Worm (Caenorhabditis elegans) whole organism, young adult: ENCODE measurements around the gene feh-1.
A peak's percentile ranks its signal among the peaks of the same experiment; 100 is the strongest.

ENCODE experiments used
- B0019.2 ChIP-seq: fragments of 200-800 bp; sonication (Bioruptor generic); conservative IDR thresholded peaks from 2 replicates; pipeline ENCODE4 v1.3.6; 2022; ENCODE audit warnings: missing genetic modification reagents, missing genetic modification characterization, missing compliant biosample characterization
- B0035.1 ChIP-seq: sonication (generic microtip); optimal IDR thresholded peaks from 2 replicates; lab custom pipeline; 2016; ENCODE audit warnings: missing genetic modification characterization, mild to moderate bottlenecking, missing compliant biosample characterization, missing genotype, missing genetic modification reagents
- B0336.3 ChIP-seq: fragments of 200-800 bp; sonication (Bioruptor generic); IDR thresholded peaks from 2 replicates; pipeline ENCODE4 v1.3.6; 2022; ENCODE audit warnings: missing genetic modification characterization, missing compliant biosample characterization
- D2030.7 ChIP-seq: fragments of 200-800 bp; sonication (Bioruptor generic); IDR thresholded peaks from 2 replicates; pipeline ENCODE4 v1.3.6; 2022; ENCODE audit warnings: missing genetic modification reagents, missing genetic modification characterization, missing compliant biosample characterization
- F10E7.11 ChIP-seq: sonication (generic microtip); optimal IDR thresholded peaks from 2 replicates; lab custom pipeline; 2017; ENCODE audit warnings: mild to moderate bottlenecking, missing genetic modification characterization, moderate library complexity, missing compliant biosample characterization
- F49E8.2 ChIP-seq: sonication (generic microtip); optimal IDR thresholded peaks from 3 replicates; lab custom pipeline; 2017; ENCODE audit warnings: missing genetic modification characterization, mild to moderate bottlenecking, missing compliant biosample characterization, antibody characterized with exemption, moderate library complexity; ENCODE audit not compliant: insufficient read depth
- Y56A3A.18 ChIP-seq: fragments of 200-800 bp; sonication (Bioruptor generic); IDR thresholded peaks from 2 replicates; pipeline ENCODE4 v1.3.6; 2022; ENCODE audit warnings: missing genetic modification reagents, missing genetic modification characterization, missing compliant biosample characterization
- attf-5 ChIP-seq: fragments of 200-800 bp; sonication (Bioruptor generic); optimal IDR thresholded peaks from 2 replicates; lab custom pipeline; 2018; ENCODE audit warnings: mild to moderate bottlenecking, missing genetic modification characterization, missing compliant biosample characterization
- ceh-58 ChIP-seq: fragments of 200-800 bp; sonication (Bioruptor generic); IDR thresholded peaks from 2 replicates; pipeline ENCODE4 v1.3.6; 2022; ENCODE audit warnings: missing genetic modification characterization, missing compliant biosample characterization
- egrh-3 ChIP-seq: fragments of 200-800 bp; sonication (Bioruptor generic); IDR thresholded peaks from 2 replicates; pipeline ENCODE4 v1.3.6; 2022; ENCODE audit warnings: missing genetic modification reagents, missing genetic modification characterization, missing compliant biosample characterization
- hmg-1.2 ChIP-seq: fragments of 200-800 bp; sonication (Bioruptor generic); IDR thresholded peaks from 2 replicates; pipeline ENCODE4 v1.3.6; 2022; ENCODE audit warnings: missing genetic modification reagents, missing genetic modification characterization, missing compliant biosample characterization
- hsf-1 ChIP-seq: fragments of 200-800 bp; sonication (Bioruptor generic); IDR thresholded peaks from 2 replicates; pipeline ENCODE4 v1.3.6; 2022; ENCODE audit warnings: missing genetic modification reagents, missing genetic modification characterization, missing compliant biosample characterization
- lag-1 ChIP-seq: fragments of 200-800 bp; sonication (Bioruptor generic); IDR thresholded peaks from 2 replicates; pipeline ENCODE4 v1.3.6; 2022; ENCODE audit warnings: missing genetic modification reagents, missing genetic modification characterization, missing compliant biosample characterization
- lin-26 ChIP-seq: fragments of 200-800 bp; sonication (Bioruptor generic); IDR thresholded peaks from 2 replicates; pipeline ENCODE4 v1.3.6; 2022; ENCODE audit warnings: missing genetic modification reagents, missing genetic modification characterization, missing compliant biosample characterization
- lin-35 ChIP-seq, 3 experiments: fragments of 150-350 bp in 2 of 3; sonication (generic microtip) in 1 of 3; optimal IDR thresholded peaks; 2 replicates each; lab custom pipeline; 2014 to 2018; ENCODE audit warnings: missing biosample characterization in 3 of 3, missing genetic modification characterization in 3 of 3, missing genetic modification reagents in 3 of 3
- madf-3 ChIP-seq: fragments of 200-800 bp; sonication (Bioruptor generic); IDR thresholded peaks from 2 replicates; pipeline ENCODE4 v1.3.6; 2022; ENCODE audit warnings: missing genetic modification reagents, missing genetic modification characterization, missing compliant biosample characterization
- madf-6 ChIP-seq: fragments of 200-800 bp; sonication (Bioruptor generic); IDR thresholded peaks from 2 replicates; pipeline ENCODE4 v1.3.6; 2022; ENCODE audit warnings: missing genetic modification reagents, missing genetic modification characterization, missing compliant biosample characterization
- nfya-1 ChIP-seq: sonication (generic microtip); optimal IDR thresholded peaks from 2 replicates; lab custom pipeline; 2017; ENCODE audit warnings: antibody characterized with exemption, missing compliant biosample characterization, missing genetic modification characterization, borderline replicate concordance; ENCODE audit not compliant: insufficient read depth
- nfyb-1 ChIP-seq: fragments of 200-800 bp; sonication (Bioruptor generic); IDR thresholded peaks from 2 replicates; pipeline ENCODE4 v1.3.6; 2022; ENCODE audit warnings: missing genetic modification reagents, missing genetic modification characterization, missing compliant biosample characterization
- nhr-120 ChIP-seq: fragments of 200-800 bp; sonication (Bioruptor generic); IDR thresholded peaks from 2 replicates; pipeline ENCODE4 v1.3.6; 2022; ENCODE audit warnings: missing genetic modification characterization, missing compliant biosample characterization
- nhr-179 ChIP-seq: sonication (generic microtip); optimal IDR thresholded peaks from 2 replicates; lab custom pipeline; 2016; ENCODE audit warnings: mild to moderate bottlenecking, missing genetic modification characterization, missing compliant biosample characterization
- nhr-80 ChIP-seq: sonication (generic microtip); optimal IDR thresholded peaks from 2 replicates; lab custom pipeline; 2016; ENCODE audit warnings: missing genetic modification characterization, missing compliant biosample characterization
- nhr-90 ChIP-seq: sonication (generic microtip); optimal IDR thresholded peaks from 2 replicates; lab custom pipeline; 2016; ENCODE audit warnings: missing genotype, mild to moderate bottlenecking, missing genetic modification characterization, missing compliant biosample characterization
- snpc-1.3 ChIP-seq: sonication (generic microtip); optimal IDR thresholded peaks from 2 replicates; lab custom pipeline; 2017; ENCODE audit warnings: missing genetic modification characterization, mild to moderate bottlenecking, missing compliant biosample characterization, antibody characterized with exemption, moderate library complexity, missing genotype, missing genetic modification reagents; ENCODE audit not compliant: insufficient read depth
- sptf-2 ChIP-seq: fragments of 200-800 bp; sonication (Bioruptor generic); optimal IDR thresholded peaks from 2 replicates; lab custom pipeline; 2018; ENCODE audit warnings: mild to moderate bottlenecking, missing genetic modification characterization, missing compliant biosample characterization
- tlf-1 ChIP-seq: fragments of 200-800 bp; sonication (Bioruptor generic); optimal IDR thresholded peaks from 2 replicates; lab custom pipeline; 2018; ENCODE audit warnings: mild to moderate bottlenecking, missing genetic modification characterization, missing compliant biosample characterization
- xnd-1 ChIP-seq: sonication (generic microtip); optimal IDR thresholded peaks from 2 replicates; lab custom pipeline; 2016; ENCODE audit warnings: missing genotype, missing genetic modification reagents, missing genetic modification characterization, missing compliant biosample characterization
- zfh-2 ChIP-seq: fragments of 200-800 bp; sonication (Bioruptor generic); conservative IDR thresholded peaks from 2 replicates; pipeline ENCODE4 v1.3.6; 2022; ENCODE audit warnings: missing genetic modification reagents, missing genetic modification characterization, missing compliant biosample characterization
- ztf-25 ChIP-seq: fragments of 200-800 bp; sonication (Bioruptor generic); IDR thresholded peaks from 2 replicates; pipeline ENCODE4 v1.3.6; 2022; ENCODE audit warnings: missing genetic modification reagents, missing genetic modification characterization, missing compliant biosample characterization

Gene feh-1

DNA sequence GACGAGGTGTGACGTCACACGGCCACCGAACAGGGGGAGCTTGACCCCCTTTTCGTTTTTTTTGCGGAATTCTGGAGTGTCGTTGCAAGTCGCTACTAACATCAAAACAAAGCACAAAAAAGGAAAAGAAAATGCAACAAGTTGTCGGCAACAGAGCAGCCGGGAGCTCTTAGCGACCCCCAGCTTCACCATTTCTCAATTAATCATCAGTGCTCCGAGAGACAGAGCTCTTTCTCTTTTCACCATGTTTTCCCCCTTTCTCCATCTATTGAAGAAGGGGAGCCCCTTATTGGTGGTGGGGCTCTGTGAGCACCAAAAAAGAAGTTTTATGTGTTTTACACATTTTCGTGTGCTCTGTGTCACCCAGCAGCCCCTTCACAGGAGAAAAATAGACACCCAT, 3.9 kb downstream of the feh-1 start:
- no peak for TF ChIP-seq ceh-58 (GFP tag; lab: Robert Waterston, UW)
- TF ChIP-seq sptf-2 (GFP tag; lab: Kevin White, UChicago), result no peak
- TF ChIP-seq nhr-90, result no peak
- 0 out of 2 replicates have a peak, but pooled peaks have one; percentile 17 for TF ChIP-seq zfh-2
- no peak for TF ChIP-seq lin-26 (GFP tag; lab: Robert Waterston, UW)
- no peak for TF ChIP-seq xnd-1
- TF ChIP-seq, all 124 proteins: peak for 1

DNA sequence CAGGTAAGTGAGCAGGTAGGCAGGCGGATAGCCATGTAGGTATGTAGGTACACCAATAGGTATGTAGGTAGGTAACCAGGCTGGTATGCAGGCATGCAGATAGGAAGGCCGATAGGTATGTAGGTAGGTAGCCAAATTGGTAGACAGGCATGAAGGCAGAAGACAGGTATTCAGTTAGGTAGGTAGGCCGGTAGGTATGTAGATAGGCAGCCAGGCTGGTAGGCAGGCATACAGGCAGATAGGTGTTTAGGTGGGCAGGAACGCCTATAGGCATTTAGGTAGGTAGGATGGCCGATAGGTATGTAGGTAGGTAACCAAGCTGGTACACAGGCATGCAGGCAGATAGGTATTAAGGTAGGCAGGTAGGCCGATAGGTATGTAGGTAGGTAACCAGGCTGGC, 11.0 kb downstream of the feh-1 start:
- TF ChIP-seq hmg-1.2 (GFP tag; lab: Robert Waterston, UW) (0 out of 2 replicates have a peak, but pooled peaks have one; percentile 6), nfyb-1 (peak; percentile 64; the same call in 1 of the 2 replicates), snpc-1.3 (tag; lab: Kevin White, UChicago) (no peak), nhr-120 (GFP tag; lab: Robert Waterston, UW) (0 out of 2 replicates have a peak, but pooled peaks have one; percentile 12), F49E8.2 (tag; lab: Kevin White, UChicago) (no peak), lin-26 (GFP tag; lab: Robert Waterston, UW) (0 out of 2 replicates have a peak, but pooled peaks have one; percentile 55), B0019.2 (no peak)

DNA sequence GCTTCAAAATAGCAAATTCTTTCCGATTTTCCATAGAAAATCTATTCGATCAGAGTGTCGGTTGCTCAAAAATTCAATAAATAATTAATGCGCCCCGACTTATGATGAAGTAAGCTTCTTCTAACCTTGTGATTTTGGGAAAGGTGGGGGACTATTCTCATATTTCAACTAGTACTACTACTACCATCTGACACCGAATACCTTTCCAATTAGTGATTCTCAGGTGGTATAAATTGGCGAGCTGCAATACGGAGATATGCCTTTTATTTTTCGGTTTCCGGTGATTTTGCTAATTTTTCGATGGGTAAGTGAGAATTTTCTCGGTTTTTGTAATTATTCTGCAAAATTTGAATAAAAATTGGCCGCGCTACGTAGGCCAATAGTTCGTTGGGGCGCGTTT, 11.7 kb downstream of the feh-1 start, which contains the start of gene nhr-239:
Gene nhr-239, plus strand, starts transcription at position 301 of the 400 bp plus-strand sequence.
- TF ChIP-seq Y56A3A.18 (GFP tag; lab: Robert Waterston, UW) (no peak), tlf-1 (GFP tag; lab: Kevin White, UChicago) (no peak), nfya-1 (no peak), attf-5 (GFP tag; lab: Kevin White, UChicago) (no peak), B0336.3 (GFP tag; lab: Robert Waterston, UW) (no peak), lag-1 (GFP tag; lab: Robert Waterston, UW) (no peak), nhr-80 (tag; lab: Kevin White, UChicago) (no peak), nhr-179 (tag; lab: Kevin White, UChicago) (no peak)

DNA sequence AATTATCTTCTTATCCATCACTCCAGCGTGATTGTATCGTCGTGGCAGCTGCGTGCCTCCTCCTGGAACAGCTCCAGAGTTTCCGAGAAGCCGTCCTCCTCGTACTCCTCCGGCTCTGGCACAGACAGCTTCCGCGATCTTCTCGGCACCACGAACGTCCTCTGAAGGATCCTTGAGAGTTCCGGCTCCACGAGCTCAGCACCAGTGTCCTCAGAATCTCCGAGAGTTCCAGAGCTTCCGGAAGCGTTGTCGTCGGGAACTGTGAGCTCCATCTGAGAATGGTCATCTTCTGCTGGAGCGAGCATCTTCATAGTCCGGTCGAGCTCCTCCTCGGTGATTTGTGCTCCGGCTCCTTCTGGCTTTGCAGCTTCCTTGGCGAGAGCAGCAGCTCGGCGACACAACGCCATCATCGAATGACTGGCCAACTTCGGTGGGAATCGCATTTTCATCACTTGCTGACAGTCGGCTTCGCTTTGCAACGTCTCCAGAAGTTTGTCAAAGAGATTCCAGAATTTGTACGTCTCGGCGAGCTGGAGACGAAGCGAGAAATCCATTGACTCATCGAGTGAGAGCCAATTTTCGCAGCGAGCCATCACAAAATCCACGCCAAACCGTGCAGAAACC, 13.4 kb downstream of the feh-1 start:
- TF ChIP-seq F10E7.11 (tag; lab: Kevin White, UChicago) (no peak), zfh-2 (peak; percentile 87), madf-3 (GFP tag; lab: Robert Waterston, UW) (no peak), D2030.7 (GFP tag; lab: Robert Waterston, UW) (no peak), ztf-25 (no peak), B0035.1 (tag; lab: Kevin White, UChicago) (no peak), madf-6 (no peak), egrh-3 (GFP tag; lab: Robert Waterston, UW) (peak; percentile 75; the same call in 1 of the 2 replicates), lin-35 (GFP tag; optimal IDR thresholded peaks at IDR 0.05; lab: Kevin White, UChicago) (no peak), tlf-1 (GFP tag; lab: Kevin White, UChicago) (no peak)
- TF ChIP-seq, all 124 proteins: peak for 2

DNA sequence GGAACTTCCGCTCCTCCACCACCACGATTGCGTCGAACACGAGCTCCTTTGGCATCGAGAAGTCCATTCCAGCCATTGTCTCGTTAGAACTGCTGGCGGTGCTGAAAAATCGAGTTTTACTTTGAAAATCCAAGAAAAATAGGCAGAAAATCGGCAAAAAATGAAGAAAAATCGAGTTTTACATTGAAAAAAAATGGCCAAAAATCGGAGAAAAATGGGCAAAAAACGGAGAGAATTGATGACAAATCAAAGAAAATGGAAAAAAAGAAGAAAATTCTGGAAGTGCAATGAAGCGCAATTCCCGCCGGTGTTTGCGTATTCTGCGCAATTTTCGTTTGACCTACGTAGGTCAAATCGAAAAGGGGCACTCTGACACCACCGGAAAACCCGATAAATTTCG, 14.2 kb downstream of the feh-1 start, which contains the start of gene Y54F10AM.11:
Gene Y54F10AM.11, minus strand, starts transcription at position 101 of the 400 bp plus-strand sequence.
- TF ChIP-seq hsf-1 (GFP tag; lab: Robert Waterston, UW), result 0 out of 2 replicates have a peak, but pooled peaks have one; percentile 38
